Fruit fly (Drosophila melanogaster) whole organism, embryonic: ENCODE results near the gene CG5188.

ENCODE experiments used
- Ada2b ChIP-seq: fragments of 200-800 bp; sonication (Bioruptor generic); IDR thresholded peaks from 2 replicates; pipeline ENCODE4 v1.3.6; 2022; ENCODE audit warnings: missing biosample characterization, missing genetic modification characterization
- Aef1 ChIP-seq: fragments of 200-800 bp; sonication (Bioruptor generic); IDR thresholded peaks from 3 replicates; pipeline ENCODE4 v1.3.6; 2022; ENCODE audit warnings: missing biosample characterization, missing genetic modification characterization
- Asciz ChIP-seq: fragments of 200-800 bp; sonication (Bioruptor generic); optimal IDR thresholded peaks from 2 replicates; lab custom pipeline; 2017; ENCODE audit warnings: missing biosample characterization, mild to moderate bottlenecking, missing genetic modification characterization, missing genetic modification reagents
- Awh ChIP-seq: fragments of 200-800 bp; sonication (Bioruptor generic); IDR thresholded peaks from 2 replicates; pipeline ENCODE4, ENCODE4 v1.3.6; 2022; ENCODE audit warnings: missing biosample characterization, missing genetic modification characterization
- B-H2 ChIP-seq: fragments of 200-800 bp; sonication (Bioruptor generic); optimal IDR thresholded peaks from 2 replicates; lab custom pipeline; 2018; ENCODE audit warnings: missing biosample characterization, mild to moderate bottlenecking, missing genetic modification characterization
- Blimp-1 ChIP-seq: fragments of 200-800 bp; sonication (Bioruptor generic); optimal IDR thresholded peaks from 3 replicates; lab custom pipeline; 2018; ENCODE audit warnings: missing biosample characterization, missing genetic modification characterization, mild to moderate bottlenecking, moderate library complexity, missing genetic modification reagents
- CG1024 ChIP-seq: fragments of 200-800 bp; sonication (Bioruptor generic); IDR thresholded peaks from 2 replicates; pipeline ENCODE4 v1.3.6; 2022; ENCODE audit warnings: missing biosample characterization, missing genetic modification characterization
- CG11504 ChIP-seq: fragments of 200-800 bp; sonication (Bioruptor generic); optimal IDR thresholded peaks from 3 replicates; lab custom pipeline; 2019; ENCODE audit warnings: missing biosample characterization, mild to moderate bottlenecking, missing genetic modification characterization, moderate library complexity
- CG12155 ChIP-seq: fragments of 200-800 bp; sonication (Bioruptor generic); optimal IDR thresholded peaks from 3 replicates; lab custom pipeline; 2016; ENCODE audit warnings: missing biosample characterization, missing genetic modification characterization
- CG13296 ChIP-seq: fragments of 200-800 bp; sonication (Bioruptor generic); optimal IDR thresholded peaks from 3 replicates; lab custom pipeline; 2018; ENCODE audit warnings: missing biosample characterization, mild to moderate bottlenecking, missing genetic modification characterization
- CG15601 ChIP-seq: fragments of 200-800 bp; sonication (Bioruptor generic); optimal IDR thresholded peaks from 3 replicates; lab custom pipeline; 2019; ENCODE audit warnings: missing biosample characterization, mild to moderate bottlenecking, missing genetic modification characterization, moderate library complexity
- CG1602 ChIP-seq: fragments of 200-800 bp; sonication (Bioruptor generic); optimal IDR thresholded peaks from 3 replicates; lab custom pipeline; 2016; ENCODE audit warnings: missing biosample characterization, missing genetic modification characterization
- CG16779 ChIP-seq: fragments of 200-800 bp; sonication (Bioruptor generic); IDR thresholded peaks from 2 replicates; pipeline ENCODE4 v1.3.6; 2022; ENCODE audit warnings: missing biosample characterization, missing genetic modification characterization
- CG18011 ChIP-seq: fragments of 200-800 bp; sonication (Bioruptor generic); optimal IDR thresholded peaks from 2 replicates; lab custom pipeline; 2017; ENCODE audit warnings: missing biosample characterization, missing genetic modification characterization, mild to moderate bottlenecking, moderate library complexity, missing genotype
- CG2889 ChIP-seq: fragments of 200-800 bp; sonication (Bioruptor generic); IDR thresholded peaks from 3 replicates; pipeline ENCODE4 v1.3.6; 2022; ENCODE audit warnings: missing biosample characterization, missing genetic modification characterization
- CG30403 ChIP-seq: fragments of 200-800 bp; sonication (Bioruptor generic); optimal IDR thresholded peaks from 3 replicates; lab custom pipeline; 2016; ENCODE audit warnings: missing biosample characterization, missing genetic modification characterization
- CG31224 ChIP-seq: fragments of 200-800 bp; sonication (Bioruptor generic); IDR thresholded peaks from 2 replicates; pipeline ENCODE4 v1.3.6; 2022; ENCODE audit warnings: missing biosample characterization, missing genetic modification characterization
- CG31365 ChIP-seq: fragments of 200-800 bp; sonication (Bioruptor generic); optimal IDR thresholded peaks from 2 replicates; lab custom pipeline; 2018; ENCODE audit warnings: missing biosample characterization, mild to moderate bottlenecking, missing genetic modification characterization
- CG7987 ChIP-seq: fragments of 200-800 bp; sonication (Bioruptor generic); optimal IDR thresholded peaks from 2 replicates; lab custom pipeline; 2018; ENCODE audit warnings: missing biosample characterization, mild to moderate bottlenecking, missing genetic modification characterization, moderate library complexity
- Camta ChIP-seq: fragments of 200-800 bp; sonication (Bioruptor generic); optimal IDR thresholded peaks from 2 replicates; lab custom pipeline; 2016; ENCODE audit warnings: missing biosample characterization, missing genetic modification characterization
- CkIIα-i1 ChIP-seq: fragments of 200-800 bp; sonication (Bioruptor generic); IDR thresholded peaks from 2 replicates; pipeline ENCODE4 v1.3.6; 2022; ENCODE audit warnings: missing biosample characterization, missing genetic modification characterization
- CrebB ChIP-seq: fragments of 200-800 bp; sonication (Bioruptor generic); optimal IDR thresholded peaks from 3 replicates; lab custom pipeline; 2018; ENCODE audit warnings: missing biosample characterization, mild to moderate bottlenecking, missing genetic modification characterization
- D19B ChIP-seq: fragments of 200-800 bp; sonication (Bioruptor generic); optimal IDR thresholded peaks from 2 replicates; lab custom pipeline; 2017; ENCODE audit warnings: missing biosample characterization, mild to moderate bottlenecking, missing genetic modification characterization
- Dref ChIP-seq: fragments of 200-800 bp; sonication (Bioruptor generic); IDR thresholded peaks from 2 replicates; pipeline ENCODE4 v1.3.6; 2022; ENCODE audit warnings: missing biosample characterization, missing genetic modification characterization
- E2f2 ChIP-seq: fragments of 200-800 bp; sonication (Bioruptor generic); IDR thresholded peaks from 2 replicates; pipeline ENCODE4 v1.3.6; 2022; ENCODE audit warnings: missing biosample characterization, missing genetic modification characterization
- Lim3 ChIP-seq: fragments of 200-800 bp; sonication (Bioruptor generic); IDR thresholded peaks from 2 replicates; pipeline ENCODE4 v1.3.6; 2022; ENCODE audit warnings: missing biosample characterization, missing genetic modification characterization
- Lpt ChIP-seq: fragments of >200 bp; optimal IDR thresholded peaks from 2 replicates; lab custom pipeline; 2018; ENCODE audit warnings: missing biosample characterization, missing genetic modification characterization
- Sry-β ChIP-seq: fragments of 200-800 bp; sonication (Bioruptor generic); optimal IDR thresholded peaks from 2 replicates; lab custom pipeline; 2018; ENCODE audit warnings: missing biosample characterization, mild to moderate bottlenecking, missing genetic modification characterization, moderate library complexity
- Vsx1 ChIP-seq: fragments of 200-800 bp; sonication (Bioruptor generic); optimal IDR thresholded peaks from 2 replicates; lab custom pipeline; 2017; ENCODE audit warnings: missing biosample characterization, mild to moderate bottlenecking, missing genetic modification characterization, missing genetic modification reagents
- Xrp1 ChIP-seq: fragments of 200-800 bp; sonication (Bioruptor generic); IDR thresholded peaks from 2 replicates; pipeline ENCODE4 v1.3.6; 2022; ENCODE audit warnings: missing biosample characterization, missing genetic modification characterization
- abd-A ChIP-seq: fragments of 200-800 bp; sonication (Bioruptor generic); optimal IDR thresholded peaks from 3 replicates; lab custom pipeline; 2019; ENCODE audit warnings: missing biosample characterization, mild to moderate bottlenecking, missing genetic modification characterization, moderate library complexity
- ara ChIP-seq: fragments of 200-800 bp; sonication (Bioruptor generic); IDR thresholded peaks from 2 replicates; pipeline ENCODE4 v1.3.6; 2022; ENCODE audit warnings: missing biosample characterization, missing genetic modification characterization
- ash1 ChIP-seq: fragments of 200-800 bp; sonication (Bioruptor generic); optimal IDR thresholded peaks from 2 replicates; lab custom pipeline; 2018; ENCODE audit warnings: missing biosample characterization, mild to moderate bottlenecking, missing genetic modification characterization
- az2 ChIP-seq: fragments of 200-800 bp; sonication (Bioruptor generic); optimal IDR thresholded peaks from 3 replicates; lab custom pipeline; 2016; ENCODE audit warnings: missing biosample characterization, missing genetic modification characterization
- chif ChIP-seq, 2 experiments: fragments of 200-800 bp; sonication (Bioruptor generic); optimal IDR thresholded peaks; 3 replicates each; lab custom pipeline; 2016; ENCODE audit warnings: missing biosample characterization in 2 of 2, missing genetic modification characterization in 2 of 2
- corto ChIP-seq: fragments of 200-800 bp; sonication (Bioruptor generic); optimal IDR thresholded peaks from 2 replicates; lab custom pipeline; 2016; ENCODE audit warnings: missing biosample characterization, mild to moderate bottlenecking, missing genetic modification characterization, moderate library complexity
- dysf ChIP-seq: fragments of 200-800 bp; sonication (Bioruptor generic); IDR thresholded peaks from 3 replicates; pipeline ENCODE4 v1.3.6; 2022; ENCODE audit warnings: missing biosample characterization, missing genetic modification characterization
- gfzf ChIP-seq: fragments of 200-800 bp; sonication (Bioruptor generic); optimal IDR thresholded peaks from 2 replicates; lab custom pipeline; 2016; ENCODE audit warnings: missing biosample characterization, mild to moderate bottlenecking, missing genetic modification characterization, moderate library complexity
- ham ChIP-seq: fragments of 200-800 bp; sonication (Bioruptor generic); IDR thresholded peaks from 2 replicates; pipeline ENCODE4 v1.3.6; 2022; ENCODE audit warnings: missing biosample characterization, missing genetic modification characterization
- ind ChIP-seq: fragments of 200-800 bp; sonication (Bioruptor generic); optimal IDR thresholded peaks from 3 replicates; lab custom pipeline; 2016; ENCODE audit warnings: missing biosample characterization, missing genetic modification characterization
- mld ChIP-seq: fragments of 200-800 bp; sonication (Bioruptor generic); IDR thresholded peaks from 3 replicates; pipeline ENCODE4 v1.3.6; 2022; ENCODE audit warnings: missing biosample characterization, missing genetic modification characterization; ENCODE audit not compliant: partially characterized antibody
- nom ChIP-seq: fragments of 200-800 bp; sonication (Bioruptor generic); optimal IDR thresholded peaks from 2 replicates; lab custom pipeline; 2017; ENCODE audit warnings: missing biosample characterization, missing genetic modification characterization, mild to moderate bottlenecking, moderate library complexity, missing genetic modification reagents
- onecut ChIP-seq: fragments of 200-800 bp; sonication (Bioruptor generic); IDR thresholded peaks from 2 replicates; pipeline ENCODE4 v1.3.6; 2022; ENCODE audit warnings: missing biosample characterization, missing genetic modification characterization
- repo ChIP-seq: fragments of 200-800 bp; sonication (Bioruptor generic); optimal IDR thresholded peaks from 2 replicates; lab custom pipeline; 2016; ENCODE audit warnings: missing biosample characterization, missing genetic modification characterization
- slou ChIP-seq: fragments of 200-800 bp; sonication (Bioruptor generic); optimal IDR thresholded peaks from 3 replicates; lab custom pipeline; 2016; ENCODE audit warnings: missing biosample characterization, missing genetic modification characterization
- sug ChIP-seq: fragments of 200-800 bp; optimal IDR thresholded peaks from 2 replicates; lab custom pipeline; 2019; ENCODE audit warnings: missing biosample characterization, mild to moderate bottlenecking, missing genetic modification characterization, moderate library complexity
- ttk ChIP-seq: fragments of 200-800 bp; sonication (Bioruptor generic); IDR thresholded peaks from 2 replicates; pipeline ENCODE4 v2.1.2; 2022; ENCODE audit warnings: missing biosample characterization, missing genetic modification characterization
- tx ChIP-seq: fragments of 200-800 bp; sonication (Bioruptor generic); optimal IDR thresholded peaks from 2 replicates; lab custom pipeline; 2016; ENCODE audit warnings: missing biosample characterization, missing genetic modification characterization
- usp ChIP-seq: fragments of >200 bp; optimal IDR thresholded peaks from 2 replicates; lab custom pipeline; 2017; ENCODE audit warnings: missing biosample characterization, missing genetic modification characterization
- vfl ChIP-seq: fragments of 200-800 bp; sonication (Bioruptor generic); optimal IDR thresholded peaks from 2 replicates; lab custom pipeline; 2016; ENCODE audit warnings: missing biosample characterization, missing genetic modification characterization
- wdn ChIP-seq: fragments of 200-800 bp; sonication (Bioruptor generic); IDR thresholded peaks from 2 replicates; pipeline ENCODE4 v1.3.6; 2022; ENCODE audit warnings: missing biosample characterization, missing genetic modification characterization
- zfh2 ChIP-seq: fragments of 200-800 bp; sonication (Bioruptor generic); optimal IDR thresholded peaks from 2 replicates; lab custom pipeline; 2016; ENCODE audit warnings: missing biosample characterization, missing genetic modification characterization

Gene CG5188

dm6 chr2L:10466865-10467270, 38.2 kb downstream of the CG5188 start (continued):
- no peak for TF ChIP-seq Lim3 (GFP tag; lab: Robert Waterston, UW)
- no peak for TF ChIP-seq ash1 (GFP tag; lab: Kevin White, UChicago)
- peak; percentile 37 to 59 for TF ChIP-seq chif (GFP tag; optimal IDR thresholded peaks at IDR 0.05; lab: Kevin White, UChicago)
- no peak for TF ChIP-seq slou (GFP tag; lab: Kevin White, UChicago)
- no peak for TF ChIP-seq Lpt (GFP tag; lab: Kevin White, UChicago)
- TF ChIP-seq Camta = peak; percentile 66
- TF ChIP-seq dysf (GFP tag; lab: Robert Waterston, UW) = peak; percentile 76
- peak; percentile 46 for TF ChIP-seq CG15601 (tag; lab: Kevin White, UChicago)
- TF ChIP-seq onecut (GFP tag; lab: Robert Waterston, UW) = 0 out of 2 replicates have a peak, but pooled peaks have one; percentile 15
- TF ChIP-seq CG16779 (GFP tag; lab: Robert Waterston, UW) = no peak
- TF ChIP-seq E2f2 = 0 out of 2 replicates have a peak, but pooled peaks have one; percentile 30
- TF ChIP-seq Sry-β (GFP tag; lab: Kevin White, UChicago) = no peak
- no peak for TF ChIP-seq sug (tag; lab: Kevin White, UChicago)
- no peak for TF ChIP-seq mld
- peak; percentile 63; the same call in 1 of the 2 replicates for TF ChIP-seq ara (GFP tag; lab: Robert Waterston, UW)
- peak; percentile 14 for TF ChIP-seq CG12155 (GFP tag; lab: Kevin White, UChicago)
- no peak for TF ChIP-seq zfh2
- TF ChIP-seq Aef1 = no peak
- no peak for TF ChIP-seq repo (GFP tag; lab: Kevin White, UChicago)
- TF ChIP-seq CG11504 (tag; lab: Kevin White, UChicago) = peak; percentile 82
- no peak for TF ChIP-seq Awh (GFP tag; lab: Robert Waterston, UW)
- TF ChIP-seq nom (GFP tag; lab: Kevin White, UChicago) = no peak
- TF ChIP-seq B-H2 (GFP tag; lab: Kevin White, UChicago) = no peak
- peak; percentile 75 for TF ChIP-seq CG30403 (GFP tag; lab: Kevin White, UChicago)
- TF ChIP-seq Asciz (GFP tag; lab: Kevin White, UChicago) = peak; percentile 63
- TF ChIP-seq Vsx1 (GFP tag; lab: Kevin White, UChicago) = peak; percentile 6
- TF ChIP-seq abd-A (tag; lab: Kevin White, UChicago) = no peak
- TF ChIP-seq Xrp1 (GFP tag; lab: Robert Waterston, UW) = peak; percentile 78
- no peak for TF ChIP-seq CG1024 (GFP tag; lab: Robert Waterston, UW)
- TF ChIP-seq az2 (GFP tag; lab: Kevin White, UChicago) = peak; percentile 60
- TF ChIP-seq CkIIα-i1 (GFP tag; lab: Robert Waterston, UW) = no peak
- peak; percentile 84 for TF ChIP-seq D19B (GFP tag; lab: Kevin White, UChicago)
- TF ChIP-seq CrebB (tag; lab: Kevin White, UChicago) = no peak
- no peak for TF ChIP-seq usp
- TF ChIP-seq gfzf (GFP tag; lab: Kevin White, UChicago) = no peak
- peak; percentile 62 for TF ChIP-seq ttk (GFP tag; lab: Robert Waterston, UW)
- TF ChIP-seq ham (GFP tag; lab: Robert Waterston, UW) = no peak
- peak; percentile 58 for TF ChIP-seq ind (GFP tag; lab: Kevin White, UChicago)
- TF ChIP-seq CG1602 (GFP tag; lab: Kevin White, UChicago) = peak; percentile 61
- no peak for TF ChIP-seq corto (GFP tag; lab: Kevin White, UChicago)
- TF ChIP-seq CG31224 (GFP tag; lab: Robert Waterston, UW) = no peak
- no peak for TF ChIP-seq CG18011 (GFP tag; lab: Kevin White, UChicago)
- TF ChIP-seq CG13296 (GFP tag; lab: Kevin White, UChicago) = no peak
- no peak for TF ChIP-seq CG7987
- TF ChIP-seq Dref = no peak
- no peak for TF ChIP-seq tx (GFP tag; lab: Kevin White, UChicago)
- TF ChIP-seq Ada2b = no peak
- peak; percentile 74 for TF ChIP-seq Blimp-1 (GFP tag; lab: Kevin White, UChicago)
- no peak for TF ChIP-seq wdn (GFP tag; lab: Robert Waterston, UW)
- no peak for TF ChIP-seq vfl (GFP tag; lab: Kevin White, UChicago)
- 0 out of 3 replicates have a peak, but pooled peaks have one; percentile 5 for TF ChIP-seq CG2889 (GFP tag; lab: Robert Waterston, UW)
- no peak for TF ChIP-seq CG31365 (tag; lab: Kevin White, UChicago)
